Worm (Caenorhabditis elegans) whole organism, L3 larva: Measurements from ENCODE around the gene mog-4.

Source experiments
- egl-27 ChIP-seq: sonication (generic microtip); optimal IDR thresholded peaks from 4 replicates; lab custom pipeline; 2017; ENCODE audit warnings: missing biosample characterization, missing genetic modification reagents, missing genetic modification characterization
- lin-39 ChIP-seq: fragments of 150-350 bp; optimal IDR thresholded peaks from 2 replicates; lab custom pipeline; 2018; ENCODE audit warnings: missing biosample characterization, missing genetic modification reagents, missing genetic modification characterization
- nhr-237 ChIP-seq: fragments of 150-350 bp; optimal IDR thresholded peaks from 2 replicates; lab custom pipeline; 2014; ENCODE audit warnings: missing biosample characterization, missing genetic modification characterization
- pqm-1 ChIP-seq: fragments of 150-350 bp; optimal IDR thresholded peaks from 2 replicates; lab custom pipeline; 2017; ENCODE audit warnings: missing biosample characterization, missing genetic modification characterization, inconsistent platforms
- snpc-4 ChIP-seq: fragments of 150-350 bp; optimal IDR thresholded peaks from 2 replicates; lab custom pipeline; 2014; ENCODE audit warnings: missing biosample characterization, missing genetic modification characterization
- ztf-11 ChIP-seq: fragments of 150-350 bp; optimal IDR thresholded peaks from 2 replicates; lab custom pipeline; 2014; ENCODE audit warnings: missing biosample characterization, missing genetic modification characterization

ce11 chrII:14597788-14598187 lies 36.4 kb upstream of the mog-4 start:
- TF ChIP-seq pqm-1 (tag; lab: Kevin White, UChicago) (no peak), snpc-4 (tag; lab: Kevin White, UChicago) (no peak), nhr-237 (tag; lab: Kevin White, UChicago) (no peak), ztf-11 (tag; lab: Kevin White, UChicago) (no peak), lin-39 (tag; lab: Kevin White, UChicago) (no peak), egl-27 (no peak)
